Worm (Caenorhabditis elegans): ENCODE data around the gene mxl-3.

- no peak for TF ChIP-seq drap-1 (GFP tag; optimal IDR thresholded peaks at IDR 0.05)
- TF ChIP-seq ceh-43 (GFP tag; optimal IDR thresholded peaks at IDR 0.05) = no peak
- no peak for TF ChIP-seq unc-39 (tag; optimal IDR thresholded peaks at IDR 0.05)
- no peak for TF ChIP-seq lin-13 (tag; optimal IDR thresholded peaks at IDR 0.05)
- TF ChIP-seq snpc-4 (tag; optimal IDR thresholded peaks at IDR 0.05) = no peak
- TF ChIP-seq unc-62 (GFP tag; optimal IDR thresholded peaks at IDR 0.05) = no peak
- no peak for TF ChIP-seq ces-1 (GFP tag; optimal IDR thresholded peaks at IDR 0.05)
- no peak for TF ChIP-seq ztf-11 (tag; optimal IDR thresholded peaks at IDR 0.05)
- TF ChIP-seq mep-1 (tag; optimal IDR thresholded peaks at IDR 0.05) = no peak
- no peak for TF ChIP-seq nhr-12 (tag; optimal IDR thresholded peaks at IDR 0.05)
These were observed 41.9 kb downstream of the mxl-3 start, which contains the start of gene srxa-8 for ce11 chrX:13308745-13309144.
